Fruit fly (Drosophila melanogaster) whole organism: Measurements from ENCODE around the gene CG5290.

Experiments
- CG8478 ChIP-seq: fragments of >200 bp; optimal IDR thresholded peaks from 2 replicates; lab custom pipeline; 2018; ENCODE audit warnings: inconsistent platforms
- Dll ChIP-seq: fragments of >200 bp; optimal IDR thresholded peaks from 2 replicates; lab custom pipeline; 2017
- EcR ChIP-seq, 2 experiments: fragments of >200 bp; optimal IDR thresholded peaks; 2 replicates each; lab custom pipeline; 2017; ENCODE audit warnings: missing biosample characterization in 2 of 2, missing genetic modification characterization in 2 of 2, missing genetic modification reagents in 2 of 2
- pan ChIP-seq: fragments of >200 bp; optimal IDR thresholded peaks from 2 replicates; lab custom pipeline; 2017
- psq ChIP-seq: fragments of >200 bp; optimal IDR thresholded peaks from 2 replicates; lab custom pipeline; 2017
- usp ChIP-seq: fragments of >200 bp; optimal IDR thresholded peaks from 2 replicates; lab custom pipeline; 2017; ENCODE audit warnings: missing biosample characterization, missing genetic modification characterization, mixed read lengths

CG5290 gene

DNA sequence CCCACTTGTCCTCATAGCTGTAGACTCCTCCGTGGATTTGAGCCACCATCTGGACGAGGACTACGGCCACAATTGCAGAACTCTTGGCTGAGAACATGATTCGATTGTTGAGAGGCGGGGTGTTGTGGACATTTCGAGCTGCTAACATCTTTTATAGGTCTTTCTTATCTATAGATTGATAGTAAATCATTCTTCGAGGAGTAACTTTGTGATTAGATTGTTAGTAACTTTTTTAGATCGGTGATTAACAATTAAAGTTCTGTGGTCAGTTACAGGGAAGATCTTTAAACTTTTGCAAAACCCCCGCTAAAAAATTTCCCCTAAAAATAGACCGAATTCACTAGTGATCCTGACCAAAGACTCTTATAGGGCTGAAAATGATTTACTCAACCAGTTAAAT is 25.8 kb downstream of the CG5290 start, which contains the start of gene CG16775:
CG16775 (minus strand) TSS at position 101 of the 400 bp plus-strand sequence.
- TF ChIP-seq Dll (lab: Kevin White, UChicago) = no peak
- TF ChIP-seq CG8478 (lab: Kevin White, UChicago) = no peak
- TF ChIP-seq EcR (GFP tag; optimal IDR thresholded peaks at IDR 0.05; lab: Kevin White, UChicago) = no peak
- no peak for TF ChIP-seq psq (lab: Kevin White, UChicago)
- no peak for TF ChIP-seq pan (lab: Kevin White, UChicago)
- no peak for TF ChIP-seq usp

DNA sequence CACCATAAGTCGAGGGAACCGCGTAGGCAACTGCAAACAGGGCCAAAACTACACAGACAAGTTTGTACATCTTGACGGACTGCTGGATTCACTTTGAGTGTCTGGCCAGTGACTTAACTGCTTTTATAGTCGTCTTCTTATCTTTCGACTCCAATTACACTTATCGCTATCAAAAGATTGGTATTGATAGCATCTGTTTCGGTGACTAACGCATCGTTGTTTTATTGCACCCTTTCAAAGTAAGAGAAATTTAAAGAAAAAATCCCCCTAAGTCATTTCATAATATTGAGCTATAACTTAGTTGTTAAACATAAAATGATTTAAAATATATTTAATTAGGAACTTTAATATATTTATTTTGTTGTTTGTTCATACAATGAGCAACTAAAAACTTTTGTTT is 28.1 kb downstream of the CG5290 start, which contains the start of gene CG5506:
CG5506 (minus strand) TSS at position 101 of the 400 bp plus-strand sequence.
- no peak for TF ChIP-seq EcR (GFP tag; optimal IDR thresholded peaks at IDR 0.05; lab: Kevin White, UChicago)

- TF ChIP-seq CG8478 (lab: Kevin White, UChicago) (no peak), Dll (lab: Kevin White, UChicago) (no peak), psq (lab: Kevin White, UChicago) (no peak), pan (lab: Kevin White, UChicago) (no peak), EcR (GFP tag; optimal IDR thresholded peaks at IDR 0.05; lab: Kevin White, UChicago) (no peak), usp (no peak)
Measured at dm6 chr3L:17878781-17879360, 33.5 kb downstream of the CG5290 start, which contains the start of gene CG7408. Gene CG7408, plus strand, starts transcription at chr3L:17879096.
